Worm (Caenorhabditis elegans): Measurements from ENCODE around the gene ugt-61.

DNA sequence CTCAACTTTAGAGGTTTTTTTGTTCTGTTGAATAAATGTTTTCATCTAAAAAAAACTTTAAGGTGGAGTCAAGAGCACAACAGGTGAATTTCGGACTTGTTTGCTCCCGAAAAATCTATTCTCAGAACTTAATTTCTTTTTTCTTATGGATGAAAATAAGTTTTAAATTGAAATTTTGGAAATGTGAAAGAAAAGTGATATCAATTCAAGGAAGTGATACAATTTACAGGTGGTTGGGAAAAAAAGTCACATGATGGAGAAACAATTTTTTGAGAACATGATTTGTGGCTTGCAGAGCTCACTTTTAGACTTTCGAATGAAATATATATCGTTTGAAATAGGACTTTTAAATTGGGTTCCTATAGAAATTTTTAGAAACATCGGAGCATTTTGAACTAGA lies 34.6 kb upstream of the ugt-61 start:
- no peak for TF ChIP-seq tab-1 (GFP tag; IDR thresholded peaks at IDR 0.05)
- TF ChIP-seq klf-2 (GFP tag; conservative IDR thresholded peaks at IDR 0.05), result no peak
- no peak for TF ChIP-seq cog-1 (tag; optimal IDR thresholded peaks at IDR 0.05)
- no peak for TF ChIP-seq ref-1 (GFP tag; conservative IDR thresholded peaks at IDR 0.05)
- no peak for TF ChIP-seq flt-1 (GFP tag; IDR thresholded peaks at IDR 0.05)
- no peak for TF ChIP-seq T22C8.4 (GFP tag; IDR thresholded peaks at IDR 0.05)
- TF ChIP-seq med-1 (GFP tag; optimal IDR thresholded peaks at IDR 0.05; ENCODE audit: insufficient read depth), result no peak
- no peak for TF ChIP-seq ztf-29 (GFP tag; IDR thresholded peaks at IDR 0.05)
- TF ChIP-seq ztf-23 (GFP tag; IDR thresholded peaks at IDR 0.05), result no peak
